Worm (Caenorhabditis elegans): ENCODE data around the gene far-2.

Gene far-2

DNA sequence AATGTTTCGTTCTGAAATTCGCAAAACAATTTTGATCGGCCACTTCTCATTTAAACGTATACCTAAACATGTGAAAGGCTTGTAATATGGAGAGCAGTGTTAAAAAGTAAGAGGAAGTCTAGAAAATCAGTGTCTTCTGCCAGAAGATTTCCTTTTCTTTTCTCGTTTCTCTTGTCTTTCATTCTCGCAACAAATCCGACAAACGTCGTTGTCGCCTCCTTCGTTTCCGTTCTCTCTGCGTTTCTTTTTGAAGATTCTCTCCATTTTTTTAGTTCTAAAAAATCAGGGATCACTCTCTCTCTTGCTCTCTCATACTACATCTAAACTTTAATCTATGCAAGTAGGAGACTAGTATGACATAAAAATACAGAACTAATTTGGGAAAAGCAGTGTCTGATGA is 34.4 kb upstream of the far-2 start:
- peak; percentile 86 for TF ChIP-seq aha-1 (tag)
- no peak for TF ChIP-seq php-3 (GFP tag; IDR thresholded peaks at IDR 0.05)

DNA sequence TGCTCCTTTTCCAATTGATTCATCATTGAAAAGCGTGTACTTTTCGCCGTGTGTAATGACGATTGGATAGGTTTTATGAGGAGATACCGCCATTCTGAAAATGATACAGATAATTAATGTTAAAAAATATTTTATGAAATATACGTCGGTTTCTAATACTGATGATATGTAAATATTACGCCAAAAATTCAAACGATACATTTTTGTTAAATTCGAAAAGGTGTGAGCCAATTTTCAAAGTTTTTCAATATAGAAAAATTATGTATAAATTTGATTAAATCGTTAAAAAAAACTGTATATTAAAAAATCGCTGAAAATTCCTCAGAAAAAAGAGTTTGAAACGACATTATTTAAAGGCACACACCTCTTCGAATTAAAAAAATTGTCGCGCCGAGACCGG is 31.0 kb upstream of the far-2 start, which contains the start of gene ikke-1:
ikke-1 (minus strand) TSS at position 101 of the 400 bp plus-strand sequence.
- no peak for TF ChIP-seq set-16 (GFP tag; IDR thresholded peaks at IDR 0.05)
- TF ChIP-seq snpc-4 (tag; optimal IDR thresholded peaks at IDR 0.05) = no peak
- no peak for TF ChIP-seq ZK337.2 (GFP tag; IDR thresholded peaks at IDR 0.05)
- no peak for TF ChIP-seq tag-97 (GFP tag; IDR thresholded peaks at IDR 0.05)
- no peak for TF ChIP-seq tra-1 (GFP tag; IDR thresholded peaks at IDR 0.05)
- no peak for TF ChIP-seq php-3 (GFP tag; IDR thresholded peaks at IDR 0.05)
- no peak for TF ChIP-seq aly-2 (tag; optimal IDR thresholded peaks at IDR 0.05)
- no peak for TF ChIP-seq mes-2 (tag; optimal IDR thresholded peaks at IDR 0.05; ENCODE audit: poor library complexity, severe bottlenecking)
- no peak for TF ChIP-seq nhr-25 (tag; optimal IDR thresholded peaks at IDR 0.05; ENCODE audit: borderline replicate concordance, insufficient read depth)
- no peak for TF ChIP-seq mep-1 (tag; optimal IDR thresholded peaks at IDR 0.05)
- TF ChIP-seq ztf-11 (tag; optimal IDR thresholded peaks at IDR 0.05) = no peak
- TF ChIP-seq nhr-11 (tag; optimal IDR thresholded peaks at IDR 0.05) = no peak
- TF ChIP-seq skn-1 (tag; optimal IDR thresholded peaks at IDR 0.05) = no peak

ce11 chrIII:9051119-9051597 is 30.5 kb upstream of the far-2 start:
- peak; percentile 53; the same call in 1 of the 2 replicates for TF ChIP-seq lin-29 (GFP tag; IDR thresholded peaks at IDR 0.05)
- peak; percentile 70 for TF ChIP-seq hmg-1.1 (GFP tag; IDR thresholded peaks at IDR 0.05)
- TF ChIP-seq lin-39 (tag; optimal IDR thresholded peaks at IDR 0.05) = no peak
- TF ChIP-seq jun-1 (tag; optimal IDR thresholded peaks at IDR 0.05) = peak; percentile 31
- TF ChIP-seq dve-1 (tag; optimal IDR thresholded peaks at IDR 0.05; ENCODE audit: insufficient read depth) = peak; percentile 94
- TF ChIP-seq ces-1 (GFP tag; optimal IDR thresholded peaks at IDR 0.05) = no peak
- no peak for TF ChIP-seq nhr-237 (tag; optimal IDR thresholded peaks at IDR 0.05)
- TF ChIP-seq spr-3 (GFP tag; optimal IDR thresholded peaks at IDR 0.05) = peak; percentile 5
- TF ChIP-seq hlh-11 (tag; optimal IDR thresholded peaks at IDR 0.05) = peak; percentile 85
- TF ChIP-seq nhr-25 (tag; optimal IDR thresholded peaks at IDR 0.05; ENCODE audit: borderline replicate concordance, insufficient read depth) = peak; percentile 10
- TF ChIP-seq mep-1 (tag; optimal IDR thresholded peaks at IDR 0.05) = peak; percentile 92
- TF ChIP-seq hif-1 (tag; optimal IDR thresholded peaks at IDR 0.05) = peak in 1 of 2 experiments; percentile 37
- no peak for TF ChIP-seq dmd-8 (GFP tag; IDR thresholded peaks at IDR 0.05)
- no peak for TF ChIP-seq ZK337.2 (GFP tag; IDR thresholded peaks at IDR 0.05)
- 0 out of 2 replicates have a peak, but pooled peaks have one; percentile 43 for TF ChIP-seq nhr-41 (GFP tag; IDR thresholded peaks at IDR 0.05)
- peak; percentile 46; the same call in 1 of the 2 replicates for TF ChIP-seq snpc-1.2 (GFP tag; IDR thresholded peaks at IDR 0.05)
- TF ChIP-seq sdz-12 (GFP tag; optimal IDR thresholded peaks at IDR 0.05) = peak; percentile 86
- peak; percentile 27 for TF ChIP-seq spr-1 (tag; optimal IDR thresholded peaks at IDR 0.05)
- TF ChIP-seq ceh-28 (tag; optimal IDR thresholded peaks at IDR 0.05) = peak; percentile 36
- peak; percentile 68 for TF ChIP-seq lin-38 (GFP tag; IDR thresholded peaks at IDR 0.05)
- TF ChIP-seq Y75B8A.6 (GFP tag; IDR thresholded peaks at IDR 0.05) = peak; percentile 85
- peak; percentile 19 for TF ChIP-seq pqm-1 (tag; optimal IDR thresholded peaks at IDR 0.05)
- peak in 1 of 2 experiments; percentile 91 for TF ChIP-seq lsy-2 (tag; optimal IDR thresholded peaks at IDR 0.05)
- peak; percentile 89 for TF ChIP-seq T26A8.4 (GFP tag; IDR thresholded peaks at IDR 0.05)
- TF ChIP-seq daf-8 (GFP tag; IDR thresholded peaks at IDR 0.05) = no peak
- peak; percentile 76 for TF ChIP-seq ctbp-1 (GFP tag; IDR thresholded peaks at IDR 0.05)
- no peak for TF ChIP-seq ceh-32 (tag; optimal IDR thresholded peaks at IDR 0.05; ENCODE audit: poor library complexity)
- TF ChIP-seq saeg-2 (GFP tag; IDR thresholded peaks at IDR 0.05) = 0 out of 2 replicates have a peak, but pooled peaks have one; percentile 70
- peak in 1 of 2 experiments; percentile 56 for TF ChIP-seq mdl-1 (tag; optimal IDR thresholded peaks at IDR 0.05)
- peak; percentile 76 for TF ChIP-seq lin-13 (GFP tag; optimal IDR thresholded peaks at IDR 0.05)
- TF ChIP-seq skn-1 (tag; optimal IDR thresholded peaks at IDR 0.05) = no peak
- peak; percentile 51 for TF ChIP-seq dpl-1 (GFP tag; optimal IDR thresholded peaks at IDR 0.05)
- no peak for TF ChIP-seq R02D3.7 (tag; optimal IDR thresholded peaks at IDR 0.05)
- TF ChIP-seq daf-16 (GFP tag; optimal IDR thresholded peaks at IDR 0.05) = peak; percentile 23 to 52
- peak; percentile 97 for TF ChIP-seq daf-16 (tag; optimal IDR thresholded peaks at IDR 0.05)
- no peak for TF ChIP-seq lin-15B (tag; optimal IDR thresholded peaks at IDR 0.05)
- TF ChIP-seq mdt-29 (GFP tag; IDR thresholded peaks at IDR 0.05) = peak; percentile 85
